Worm (Caenorhabditis elegans) whole organism, early embryonic: ENCODE results near the gene tlp-1.
"Not testable (repeated sequence)": the region's sequence is repeated elsewhere in the genome, so short reads cannot be mapped to it uniquely, and the experiment has no call there.

ENCODE experiments used
- B0310.2 ChIP-seq: sonication (generic microtip); optimal IDR thresholded peaks from 2 replicates; lab custom pipeline; 2016; ENCODE audit warnings: mild to moderate bottlenecking, missing genetic modification characterization, missing compliant biosample characterization
- F13C5.2 ChIP-seq: sonication (generic microtip); optimal IDR thresholded peaks from 2 replicates; lab custom pipeline; 2017; ENCODE audit warnings: mild to moderate bottlenecking, missing genetic modification characterization, inconsistent platforms, missing compliant biosample characterization
- ceh-13 ChIP-seq: fragments of 200-800 bp; sonication (Bioruptor generic); optimal IDR thresholded peaks from 2 replicates; lab custom pipeline; 2018; ENCODE audit warnings: mild to moderate bottlenecking, missing genetic modification characterization, missing compliant biosample characterization
- flt-1 ChIP-seq: fragments of 200-800 bp; sonication (Bioruptor generic); IDR thresholded peaks from 2 replicates; pipeline ENCODE4 v1.3.6; 2022; ENCODE audit warnings: missing genetic modification characterization, missing compliant biosample characterization
- hmbx-1 ChIP-seq: sonication (generic microtip); optimal IDR thresholded peaks from 2 replicates; lab custom pipeline; 2016; ENCODE audit warnings: mild to moderate bottlenecking, missing genetic modification characterization, missing compliant biosample characterization
- hmg-4 ChIP-seq: fragments of 200-800 bp; sonication (Bioruptor generic); optimal IDR thresholded peaks from 2 replicates; lab custom pipeline; 2018; ENCODE audit warnings: mild to moderate bottlenecking, missing genetic modification characterization, missing compliant biosample characterization
- hnd-1 ChIP-seq: sonication (generic microtip); optimal IDR thresholded peaks from 2 replicates; lab custom pipeline; 2016; ENCODE audit warnings: missing genetic modification characterization, missing compliant biosample characterization
- sea-1 ChIP-seq: fragments of 200-800 bp; sonication (Bioruptor generic); conservative IDR thresholded peaks from 2 replicates; pipeline ENCODE4 v1.3.6; 2022; ENCODE audit warnings: missing genetic modification characterization, missing compliant biosample characterization
- tbx-37 ChIP-seq: fragments of 200-800 bp; sonication (Bioruptor generic); conservative IDR thresholded peaks from 2 replicates; pipeline ENCODE4 v1.3.6; 2022; ENCODE audit warnings: missing genetic modification reagents, missing genetic modification characterization, missing compliant biosample characterization

Gene tlp-1

DNA sequence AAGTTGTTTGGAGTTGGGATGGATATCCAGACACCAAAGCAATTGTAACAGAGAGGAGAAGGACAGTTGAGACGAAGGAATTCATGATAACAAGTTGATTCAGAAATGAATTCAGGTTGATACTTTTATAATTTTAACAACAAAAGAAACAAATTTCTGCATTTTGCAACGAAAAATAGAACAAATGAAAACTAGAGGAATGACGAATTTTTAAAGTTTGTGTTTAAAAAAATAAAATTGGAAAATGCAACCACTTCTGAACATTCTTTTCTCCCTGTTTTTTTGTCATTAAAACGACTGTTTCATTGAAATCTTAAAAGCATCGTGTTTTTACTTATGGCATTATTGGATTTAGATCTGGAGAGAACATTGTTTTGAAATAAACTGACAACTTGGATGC is 41.3 kb downstream of the tlp-1 start, which contains the start of gene Y45F10C.2:
Gene Y45F10C.2, minus strand, starts transcription at position 101 of the 400 bp plus-strand sequence.
- not testable (repeated sequence) for TF ChIP-seq hnd-1 (tag; lab: Kevin White, UChicago); flt-1 (GFP tag; lab: Robert Waterston, UW); B0310.2 (tag; lab: Kevin White, UChicago)

DNA sequence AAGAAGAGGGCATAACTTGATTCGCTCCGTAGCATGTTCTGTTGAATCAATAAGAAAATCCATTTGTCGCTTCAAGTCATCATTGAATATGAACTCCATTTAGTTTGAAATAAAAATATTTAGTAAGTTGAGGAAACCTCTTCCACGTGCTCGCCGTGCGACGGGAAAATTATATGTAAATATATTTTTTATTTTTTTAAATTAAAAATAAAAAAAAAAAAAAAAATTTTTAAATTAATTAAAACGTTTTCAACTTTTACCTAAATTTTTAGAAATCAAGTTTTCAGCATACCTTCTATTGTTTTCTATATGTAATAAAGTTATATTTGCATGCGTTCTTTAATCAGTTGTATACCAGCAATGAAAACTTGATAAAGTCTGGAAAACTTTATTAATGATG is 44.4 kb downstream of the tlp-1 start, which contains the start of gene Y45F10C.1:
Gene Y45F10C.1, minus strand, starts transcription at position 101 of the 400 bp plus-strand sequence.
- TF ChIP-seq flt-1 (GFP tag; lab: Robert Waterston, UW); F13C5.2; hnd-1 (tag; lab: Kevin White, UChicago): not testable (repeated sequence)

DNA sequence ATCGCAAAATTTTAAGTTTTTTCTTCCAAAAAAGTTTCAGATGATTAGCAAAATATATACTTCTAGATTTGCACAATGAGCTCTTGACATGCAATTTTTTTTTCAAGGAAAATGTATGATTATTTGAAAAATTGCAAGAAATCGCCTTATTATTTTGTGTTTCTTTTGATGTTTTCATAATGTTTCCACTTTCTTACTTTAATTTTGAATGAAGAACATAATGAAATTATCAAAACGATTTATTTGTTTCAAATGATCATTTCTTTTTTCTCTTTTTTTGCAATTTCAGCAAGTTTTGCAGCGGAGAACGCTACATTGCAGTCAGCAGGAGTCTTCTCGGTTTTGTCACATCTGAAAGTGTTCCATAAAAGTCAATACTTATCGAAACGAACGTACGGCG is 51.9 kb downstream of the tlp-1 start, which contains the start of gene Y45F10C.6:
Gene Y45F10C.6, plus strand, starts transcription at position 301 of the 400 bp plus-strand sequence.
- TF ChIP-seq ceh-13 (GFP tag; lab: Kevin White, UChicago); sea-1 (GFP tag; lab: Robert Waterston, UW); hmg-4 (GFP tag; lab: Kevin White, UChicago): not testable (repeated sequence)

DNA sequence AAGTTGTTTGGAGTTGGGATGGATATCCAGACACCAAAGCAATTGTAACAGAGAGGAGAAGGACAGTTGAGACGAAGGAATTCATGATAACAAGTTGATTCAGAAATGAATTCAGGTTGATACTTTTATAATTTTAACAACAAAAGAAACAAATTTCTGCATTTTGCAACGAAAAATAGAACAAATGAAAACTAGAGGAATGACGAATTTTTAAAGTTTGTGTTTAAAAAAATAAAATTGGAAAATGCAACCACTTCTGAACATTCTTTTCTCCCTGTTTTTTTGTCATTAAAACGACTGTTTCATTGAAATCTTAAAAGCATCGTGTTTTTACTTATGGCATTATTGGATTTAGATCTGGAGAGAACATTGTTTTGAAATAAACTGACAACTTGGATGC is 52.5 kb downstream of the tlp-1 start, which contains the start of gene C08F11.12:
Gene C08F11.12, minus strand, starts transcription at position 101 of the 400 bp plus-strand sequence.
- TF ChIP-seq tbx-37 (GFP tag; lab: Robert Waterston, UW); hmbx-1 (tag; lab: Kevin White, UChicago); B0310.2 (tag; lab: Kevin White, UChicago): not testable (repeated sequence)
